Worm (Caenorhabditis elegans): Measurements from ENCODE around the gene sbt-1.

Gene sbt-1

ce11 chrV:20778257-20778697, 50.4 kb downstream of the sbt-1 start (continued):
- TF ChIP-seq gmeb-2 (tag; optimal IDR thresholded peaks at IDR 0.05) (peak; percentile 11), fkh-6 (tag; optimal IDR thresholded peaks at IDR 0.05) (no peak), elt-4 (tag; optimal IDR thresholded peaks at IDR 0.05) (no peak), lin-11 (tag; optimal IDR thresholded peaks at IDR 0.05) (no peak), ref-2 (tag; optimal IDR thresholded peaks at IDR 0.05) (peak; percentile 73), ceh-48 (tag; optimal IDR thresholded peaks at IDR 0.05) (no peak), K09A11.1 (tag; optimal IDR thresholded peaks at IDR 0.05; ENCODE audit: insufficient read depth) (peak; percentile 40), hlh-8 (tag; optimal IDR thresholded peaks at IDR 0.05) (peak; percentile 78), pqm-1 (tag; optimal IDR thresholded peaks at IDR 0.05) (peak; percentile 78), pros-1 (tag; optimal IDR thresholded peaks at IDR 0.05) (peak; percentile 15), nhr-232 (tag; optimal IDR thresholded peaks at IDR 0.05) (no peak), pat-9 (tag; optimal IDR thresholded peaks at IDR 0.05) (no peak), ceh-18 (tag; optimal IDR thresholded peaks at IDR 0.05) (peak; percentile 95), C38D4.7 (GFP tag; optimal IDR thresholded peaks at IDR 0.05) (no peak), syd-9 (tag; optimal IDR thresholded peaks at IDR 0.05) (peak; percentile 40), pax-1 (tag; optimal IDR thresholded peaks at IDR 0.05) (peak; percentile 75), zip-5 (tag; optimal IDR thresholded peaks at IDR 0.05) (no peak), lim-6 (tag; optimal IDR thresholded peaks at IDR 0.05) (no peak), ets-4 (tag; optimal IDR thresholded peaks at IDR 0.05) (peak; percentile 44), unc-86 (tag; optimal IDR thresholded peaks at IDR 0.05) (no peak), hlh-30 (tag; optimal IDR thresholded peaks at IDR 0.05; ENCODE audit: insufficient read depth) (peak; percentile 98), ama-1 (optimal IDR thresholded peaks at IDR 0.05) (no peak), ceh-14 (tag; optimal IDR thresholded peaks at IDR 0.05) (peak; percentile 61), unc-55 (GFP tag; optimal IDR thresholded peaks at IDR 0.05) (peak; percentile 94), ceh-19 (GFP tag; optimal IDR thresholded peaks at IDR 0.05) (no peak), fkh-10 (GFP tag; optimal IDR thresholded peaks at IDR 0.05) (no peak), unc-3 (GFP tag; conservative IDR thresholded peaks at IDR 0.05) (0 out of 2 replicates have a peak, but pooled peaks have one; percentile 13), unc-3 (tag; optimal IDR thresholded peaks at IDR 0.05) (no peak), ceh-31 (tag; optimal IDR thresholded peaks at IDR 0.05) (peak; percentile 94), ceh-24 (tag; optimal IDR thresholded peaks at IDR 0.05) (no peak), F13H6.1 (tag; optimal IDR thresholded peaks at IDR 0.05) (peak; percentile 81), ceh-45 (GFP tag; IDR thresholded peaks at IDR 0.05) (no peak), ceh-2 (tag; optimal IDR thresholded peaks at IDR 0.05) (no peak), K02D7.2 (tag; optimal IDR thresholded peaks at IDR 0.05) (no peak), ttx-3 (tag; optimal IDR thresholded peaks at IDR 0.05) (peak; percentile 3), ceh-6 (GFP tag; optimal IDR thresholded peaks at IDR 0.05) (no peak), unc-42 (tag; optimal IDR thresholded peaks at IDR 0.05) (peak; percentile 98), ceh-30 (tag; optimal IDR thresholded peaks at IDR 0.05) (no peak), sdc-2 (tag; optimal IDR thresholded peaks at IDR 0.05) (peak; percentile 65), ceh-9 (tag; optimal IDR thresholded peaks at IDR 0.05) (no peak), mec-3 (tag; optimal IDR thresholded peaks at IDR 0.05; ENCODE audit: borderline replicate concordance) (no peak), che-1 (tag; optimal IDR thresholded peaks at IDR 0.05) (no peak), Y22D7AL.16 (tag; optimal IDR thresholded peaks at IDR 0.05) (peak; percentile 10), ahr-1 (tag; optimal IDR thresholded peaks at IDR 0.05) (no peak), T23F11.4 (GFP tag; optimal IDR thresholded peaks at IDR 0.05) (no peak), nhr-11 (tag; optimal IDR thresholded peaks at IDR 0.05) (no peak), pag-3 (tag; optimal IDR thresholded peaks at IDR 0.05; ENCODE audit: borderline replicate concordance) (no peak)

Measured in whole organism, late embryonic.